Worm (Caenorhabditis elegans) whole organism, L4 larva: ENCODE measurements around the gene F47B8.4.
A peak's percentile ranks its signal among the peaks of the same experiment; 100 is the strongest.

Source experiments
- D1046.2 ChIP-seq: fragments of 200-800 bp; sonication (Bioruptor generic); IDR thresholded peaks from 2 replicates; pipeline ENCODE4 v1.3.6; 2022; ENCODE audit warnings: missing genetic modification characterization, missing compliant biosample characterization
- F26F4.8 ChIP-seq: fragments of 200-800 bp; sonication (Bioruptor generic); conservative IDR thresholded peaks from 2 replicates; pipeline ENCODE4 v1.3.6; 2022; ENCODE audit warnings: missing genetic modification characterization, missing compliant biosample characterization
- F37D6.2 ChIP-seq: sonication (generic microtip); optimal IDR thresholded peaks from 2 replicates; lab custom pipeline; 2016; ENCODE audit warnings: mild to moderate bottlenecking, missing genetic modification characterization, missing compliant biosample characterization
- F44E2.7 ChIP-seq: fragments of 200-800 bp; sonication (Bioruptor generic); IDR thresholded peaks from 2 replicates; pipeline ENCODE4 v2.1.2; 2022; ENCODE audit warnings: missing genetic modification characterization, missing compliant biosample characterization
- T26A8.4 ChIP-seq: fragments of 200-800 bp; sonication (Bioruptor generic); IDR thresholded peaks from 2 replicates; pipeline ENCODE4 v1.3.6; 2022; ENCODE audit warnings: missing genetic modification characterization, missing compliant biosample characterization
- Y105C5A.15 ChIP-seq: fragments of 200-800 bp; sonication (Bioruptor generic); IDR thresholded peaks from 2 replicates; pipeline ENCODE4 v1.3.6; 2022; ENCODE audit warnings: missing genetic modification characterization, missing compliant biosample characterization
- Y5F2A.4 ChIP-seq: fragments of 200-800 bp; sonication (Bioruptor generic); optimal IDR thresholded peaks from 2 replicates; lab custom pipeline; 2018; ENCODE audit warnings: mild to moderate bottlenecking, missing genetic modification characterization, missing compliant biosample characterization
- ZK546.5 ChIP-seq, 2 experiments: sonication (generic microtip); optimal IDR thresholded peaks; 2 replicates each; lab custom pipeline; 2017; ENCODE audit warnings: missing biosample characterization in 2 of 2, missing genetic modification characterization in 2 of 2
- aha-1 ChIP-seq: fragments of 150-350 bp; peaks from one replicate; lab custom pipeline; 2014; ENCODE audit warnings: missing biosample characterization, missing genetic modification characterization
- aly-2 ChIP-seq: sonication (generic microtip); optimal IDR thresholded peaks from 2 replicates; lab custom pipeline; 2018; ENCODE audit warnings: missing biosample characterization, missing genetic modification characterization
- arid-1 ChIP-seq: fragments of 200-800 bp; sonication (Bioruptor generic); conservative IDR thresholded peaks from 2 replicates; pipeline ENCODE4 v1.3.6; 2022; ENCODE audit warnings: missing genetic modification reagents, missing genetic modification characterization, missing compliant biosample characterization
- ceh-20 ChIP-seq: fragments of 200-800 bp; sonication (Bioruptor generic); IDR thresholded peaks from 2 replicates; pipeline ENCODE4 v1.3.6; 2022; ENCODE audit warnings: missing genetic modification reagents, missing genetic modification characterization, missing compliant biosample characterization
- ceh-28 ChIP-seq: fragments of 150-350 bp; optimal IDR thresholded peaks from 2 replicates; lab custom pipeline; 2014; ENCODE audit warnings: missing biosample characterization, missing genetic modification reagents, missing genetic modification characterization
- ceh-44 ChIP-seq: fragments of 200-800 bp; sonication (Bioruptor generic); IDR thresholded peaks from 2 replicates; pipeline ENCODE4 v1.3.6; 2022; ENCODE audit warnings: missing genetic modification reagents, missing genetic modification characterization, missing compliant biosample characterization
- ceh-62 ChIP-seq: sonication (generic microtip); optimal IDR thresholded peaks from 2 replicates; lab custom pipeline; 2017; ENCODE audit warnings: missing biosample characterization, missing genetic modification characterization
- ceh-82 ChIP-seq: sonication (generic microtip); optimal IDR thresholded peaks from 2 replicates; lab custom pipeline; 2017; ENCODE audit warnings: missing biosample characterization, missing genetic modification characterization
- cey-2 ChIP-seq: sonication (generic microtip); optimal IDR thresholded peaks from 3 replicates; lab custom pipeline; 2017; ENCODE audit warnings: missing genetic modification characterization, mild to moderate bottlenecking, missing compliant biosample characterization, antibody characterized with exemption, borderline replicate concordance; ENCODE audit not compliant: insufficient read depth
- daf-16 ChIP-seq, 3 experiments: sonication (generic microtip); optimal IDR thresholded peaks; 2 replicates each; lab custom pipeline; 2016 to 2017; ENCODE audit warnings: missing genetic modification characterization in 3 of 3, missing genetic modification reagents in 3 of 3, mild to moderate bottlenecking in 2 of 3, missing compliant biosample characterization in 2 of 3, missing biosample characterization in 1 of 3, moderate library complexity in 1 of 3
- daf-19 ChIP-seq: fragments of 200-800 bp; sonication (Bioruptor generic); conservative IDR thresholded peaks from 2 replicates; pipeline ENCODE4 v1.3.6; 2022; ENCODE audit warnings: missing genetic modification characterization, missing compliant biosample characterization
- dve-1 ChIP-seq: sonication (generic microtip); optimal IDR thresholded peaks from 2 replicates; lab custom pipeline; 2017; ENCODE audit warnings: antibody characterized with exemption, mild to moderate bottlenecking, missing genetic modification characterization, missing compliant biosample characterization; ENCODE audit not compliant: insufficient read depth
- jun-1 ChIP-seq: fragments of 150-350 bp; optimal IDR thresholded peaks from 2 replicates; lab custom pipeline; 2014; ENCODE audit warnings: missing biosample characterization, missing genetic modification reagents, missing genetic modification characterization
- lin-1 ChIP-seq: fragments of 200-800 bp; sonication (Bioruptor generic); IDR thresholded peaks from 2 replicates; pipeline ENCODE4 v1.3.6; 2022; ENCODE audit warnings: missing genetic modification reagents, missing genetic modification characterization, missing compliant biosample characterization
- lin-13 ChIP-seq: fragments of 150-350 bp; optimal IDR thresholded peaks from 2 replicates; lab custom pipeline; 2014; ENCODE audit warnings: missing biosample characterization, missing genetic modification reagents, missing genetic modification characterization
- lin-15B ChIP-seq: fragments of 150-350 bp; sonication (generic microtip); optimal IDR thresholded peaks from 3 replicates; lab custom pipeline; 2014; ENCODE audit warnings: missing biosample characterization, missing genetic modification characterization
- lin-38 ChIP-seq: fragments of 200-800 bp; sonication (Bioruptor generic); IDR thresholded peaks from 2 replicates; pipeline ENCODE4 v1.3.6; 2022; ENCODE audit warnings: missing genetic modification reagents, missing genetic modification characterization, missing compliant biosample characterization
- lir-3 ChIP-seq: sonication (generic microtip); optimal IDR thresholded peaks from 2 replicates; lab custom pipeline; 2016; ENCODE audit warnings: mild to moderate bottlenecking, missing genetic modification characterization, missing compliant biosample characterization
- lsy-2 ChIP-seq, 2 experiments: fragments of 150-350 bp in 1 of 2; sonication (generic microtip) in 1 of 2; optimal IDR thresholded peaks; 2 replicates each; lab custom pipeline; 2014 to 2017; ENCODE audit warnings: missing biosample characterization in 2 of 2, missing genetic modification characterization in 2 of 2
- madf-5 ChIP-seq, 2 experiments: fragments of 200-800 bp; sonication (Bioruptor generic); IDR thresholded peaks; 2 replicates each; pipeline ENCODE4 v1.3.6; 2022; ENCODE audit warnings: missing compliant biosample characterization in 2 of 2, missing genetic modification characterization in 2 of 2
- mes-2 ChIP-seq: sonication (generic microtip); optimal IDR thresholded peaks from 2 replicates; lab custom pipeline; 2016; ENCODE audit warnings: missing genotype, mild to moderate bottlenecking, missing genetic modification characterization, missing compliant biosample characterization; ENCODE audit not compliant: poor library complexity, severe bottlenecking
- mxl-2 ChIP-seq: fragments of 200-800 bp; sonication (Bioruptor generic); conservative IDR thresholded peaks from 2 replicates; pipeline ENCODE4 v1.3.6; 2022; ENCODE audit warnings: missing genetic modification reagents, missing genetic modification characterization, missing compliant biosample characterization
- nhr-10 ChIP-seq: fragments of 150-350 bp; optimal IDR thresholded peaks from 2 replicates; lab custom pipeline; 2014; ENCODE audit warnings: missing biosample characterization, missing genetic modification characterization
- nhr-11 ChIP-seq: fragments of 150-350 bp; optimal IDR thresholded peaks from 2 replicates; lab custom pipeline; 2014; ENCODE audit warnings: missing biosample characterization, missing genetic modification characterization
- nhr-111 ChIP-seq: fragments of 200-800 bp; sonication (Bioruptor generic); optimal IDR thresholded peaks from 2 replicates; lab custom pipeline; 2018; ENCODE audit warnings: mild to moderate bottlenecking, missing genetic modification characterization, missing compliant biosample characterization
- nhr-237 ChIP-seq: sonication (generic microtip); optimal IDR thresholded peaks from 2 replicates; lab custom pipeline; 2017; ENCODE audit warnings: missing biosample characterization, missing genetic modification characterization
- nhr-25 ChIP-seq: sonication (generic microtip); optimal IDR thresholded peaks from 2 replicates; lab custom pipeline; 2017; ENCODE audit warnings: missing genetic modification characterization, mild to moderate bottlenecking, missing compliant biosample characterization, antibody characterized with exemption, moderate library complexity, borderline replicate concordance; ENCODE audit not compliant: insufficient read depth
- nhr-28 ChIP-seq: fragments of 150-350 bp; optimal IDR thresholded peaks from 2 replicates; lab custom pipeline; 2014; ENCODE audit warnings: missing biosample characterization, missing genetic modification characterization
- nhr-42 ChIP-seq: fragments of 200-800 bp; sonication (Bioruptor generic); IDR thresholded peaks from 2 replicates; pipeline ENCODE4 v1.3.6; 2022; ENCODE audit warnings: missing genetic modification characterization, missing compliant biosample characterization
- nhr-77 ChIP-seq: fragments of 150-350 bp; optimal IDR thresholded peaks from 2 replicates; lab custom pipeline; 2014; ENCODE audit warnings: missing biosample characterization, missing genetic modification characterization
- pqm-1 ChIP-seq: sonication (generic microtip); optimal IDR thresholded peaks from 2 replicates; lab custom pipeline; 2017; ENCODE audit warnings: missing biosample characterization, missing genetic modification characterization
- set-16 ChIP-seq: fragments of 200-800 bp; sonication (Bioruptor generic); IDR thresholded peaks from 2 replicates; pipeline ENCODE4 v1.3.6; 2022; ENCODE audit warnings: missing genetic modification reagents, missing genetic modification characterization, missing compliant biosample characterization
- snpc-4 ChIP-seq: fragments of 150-350 bp; optimal IDR thresholded peaks from 2 replicates; lab custom pipeline; 2014; ENCODE audit warnings: missing biosample characterization, missing genetic modification characterization
- spr-1 ChIP-seq: sonication (generic microtip); optimal IDR thresholded peaks from 2 replicates; lab custom pipeline; 2016; ENCODE audit warnings: mild to moderate bottlenecking, missing genetic modification characterization, missing compliant biosample characterization
- tag-97 ChIP-seq: fragments of 200-800 bp; sonication (Bioruptor generic); IDR thresholded peaks from 2 replicates; pipeline ENCODE4 v1.3.6; 2022; ENCODE audit warnings: missing genetic modification characterization, missing compliant biosample characterization
- unc-130 ChIP-seq: sonication (generic microtip); optimal IDR thresholded peaks from 2 replicates; lab custom pipeline; 2016; ENCODE audit warnings: missing genetic modification reagents, missing genetic modification characterization, missing compliant biosample characterization
- zag-1 ChIP-seq: fragments of 150-350 bp; optimal IDR thresholded peaks from 2 replicates; lab custom pipeline; 2014; ENCODE audit warnings: missing biosample characterization, missing genetic modification characterization
- zfp-2 ChIP-seq: sonication (generic microtip); optimal IDR thresholded peaks from 2 replicates; lab custom pipeline; 2016; ENCODE audit warnings: mild to moderate bottlenecking, missing genetic modification characterization, missing compliant biosample characterization
- ztf-7 ChIP-seq: fragments of 150-350 bp; optimal IDR thresholded peaks from 2 replicates; lab custom pipeline; 2014; ENCODE audit warnings: missing biosample characterization, missing genetic modification characterization

F47B8.4 gene

ce11 chrV:14350949-14351348 lies 26.5 kb upstream of the F47B8.4 start (continued):
- peak; percentile 94 for TF ChIP-seq set-16 (GFP tag; lab: Robert Waterston, UW)
- no peak for TF ChIP-seq nhr-111
- peak; percentile 40 for TF ChIP-seq jun-1
- TF ChIP-seq nhr-77 (tag; lab: Kevin White, UChicago): peak; percentile 87
- TF ChIP-seq zfp-2 (tag; lab: Kevin White, UChicago): peak; percentile 15
- no peak for TF ChIP-seq zag-1 (tag; lab: Kevin White, UChicago)
- no peak for TF ChIP-seq ceh-28 (tag; lab: Kevin White, UChicago)
- TF ChIP-seq F26F4.8 (GFP tag; lab: Robert Waterston, UW): no peak
- peak; percentile 72; the same call in 1 of the 2 replicates for TF ChIP-seq lin-1 (GFP tag; lab: Robert Waterston, UW)
- TF ChIP-seq T26A8.4 (GFP tag; lab: Robert Waterston, UW): peak; percentile 45; the same call in 1 of the 2 replicates
- peak; percentile 20 for TF ChIP-seq aly-2 (tag; lab: Kevin White, UChicago)
- no peak for TF ChIP-seq nhr-237 (tag; lab: Kevin White, UChicago)
- TF ChIP-seq lir-3 (tag; lab: Kevin White, UChicago): no peak
- TF ChIP-seq tag-97 (GFP tag; lab: Robert Waterston, UW): no peak
- 0 out of 2 replicates have a peak, but pooled peaks have one; percentile 51 for TF ChIP-seq nhr-42 (GFP tag; lab: Robert Waterston, UW)
- TF ChIP-seq nhr-10 (tag; lab: Kevin White, UChicago): peak; percentile 59
- TF ChIP-seq mxl-2 (GFP tag; lab: Robert Waterston, UW): no peak
- no peak for TF ChIP-seq Y105C5A.15 (GFP tag; lab: Robert Waterston, UW)
- TF ChIP-seq snpc-4 (tag; lab: Kevin White, UChicago): no peak
- peak; percentile 42 for TF ChIP-seq spr-1
- TF ChIP-seq unc-130 (GFP tag; lab: Kevin White, UChicago): no peak
- TF ChIP-seq F44E2.7: 0 out of 2 replicates have a peak, but pooled peaks have one; percentile 31
- no peak for TF ChIP-seq daf-19 (GFP tag; lab: Robert Waterston, UW)
- TF ChIP-seq madf-5 (GFP tag; IDR thresholded peaks at IDR 0.05; lab: Robert Waterston, UW): no peak
- peak; percentile 92 for TF ChIP-seq lin-38 (GFP tag; lab: Robert Waterston, UW)
- peak; percentile 61; the same call in 1 of the 2 replicates for TF ChIP-seq D1046.2 (GFP tag; lab: Robert Waterston, UW)
- 0 out of 2 replicates have a peak, but pooled peaks have one; percentile 5 for TF ChIP-seq arid-1 (GFP tag; lab: Robert Waterston, UW)

- TF ChIP-seq lsy-2 (tag; optimal IDR thresholded peaks at IDR 0.05; lab: Kevin White, UChicago) (no peak), ZK546.5 (tag; optimal IDR thresholded peaks at IDR 0.05; lab: Kevin White, UChicago) (no peak), dve-1 (tag; lab: Kevin White, UChicago) (peak; percentile 6), nhr-28 (tag; lab: Kevin White, UChicago) (peak; percentile 24), mes-2 (tag; lab: Kevin White, UChicago) (peak; percentile 9), daf-16 (GFP tag; optimal IDR thresholded peaks at IDR 0.05; lab: Kevin White, UChicago) (no peak), daf-16 (tag; optimal IDR thresholded peaks at IDR 0.05; lab: Kevin White, UChicago) (peak; percentile 40), zag-1 (tag; lab: Kevin White, UChicago) (no peak), F37D6.2 (no peak), lin-13 (peak; percentile 26), ceh-62 (tag; lab: Kevin White, UChicago) (no peak)
Observed at ce11 chrV:14350498-14350897, 26.0 kb upstream of the F47B8.4 start.

ce11 chrV:14347234-14347826 lies 22.9 kb upstream of the F47B8.4 start, which contains the start of gene cept-2:
Gene cept-2, plus strand, starts transcription at chrV:14347766.
- TF ChIP-seq ztf-7 (tag; lab: Kevin White, UChicago) (no peak), mes-2 (tag; lab: Kevin White, UChicago) (peak; percentile 99), Y105C5A.15 (GFP tag; lab: Robert Waterston, UW) (no peak), spr-1 (peak; percentile 76), lir-3 (tag; lab: Kevin White, UChicago) (no peak), nhr-237 (tag; lab: Kevin White, UChicago) (no peak), aha-1 (tag; lab: Kevin White, UChicago) (peak; percentile 97), cey-2 (tag; lab: Kevin White, UChicago) (no peak), Y5F2A.4 (no peak), unc-130 (GFP tag; lab: Kevin White, UChicago) (peak; percentile 80), nhr-11 (tag; lab: Kevin White, UChicago) (peak; percentile 95), lin-15B (tag; lab: Kevin White, UChicago) (no peak), ceh-20 (GFP tag; lab: Robert Waterston, UW) (peak; percentile 88), nhr-25 (tag; lab: Kevin White, UChicago) (peak; percentile 15), ceh-44 (GFP tag; lab: Robert Waterston, UW) (peak; percentile 74; the same call in 1 of the 2 replicates), pqm-1 (tag; lab: Kevin White, UChicago) (no peak), lin-1 (GFP tag; lab: Robert Waterston, UW) (no peak), ceh-82 (tag; lab: Kevin White, UChicago) (no peak)
